Worm (Caenorhabditis elegans) whole organism, young adult: ENCODE results near the gene Y38C1AA.12.

Experiments used
- B0019.2 ChIP-seq: fragments of 200-800 bp; sonication (Bioruptor generic); conservative IDR thresholded peaks from 2 replicates; pipeline ENCODE4 v1.3.6; 2022; ENCODE audit warnings: missing genetic modification reagents, missing genetic modification characterization, missing compliant biosample characterization
- F22D6.2 ChIP-seq: sonication (generic microtip); optimal IDR thresholded peaks from 2 replicates; lab custom pipeline; 2016; ENCODE audit warnings: mild to moderate bottlenecking, missing genetic modification characterization, missing compliant biosample characterization
- F33H1.4 ChIP-seq: fragments of 200-800 bp; sonication (Bioruptor generic); IDR thresholded peaks from 2 replicates; pipeline ENCODE4 v1.3.6; 2022; ENCODE audit warnings: missing genetic modification reagents, missing genetic modification characterization, missing compliant biosample characterization
- F39B2.1 ChIP-seq: fragments of 200-800 bp; sonication (Bioruptor generic); IDR thresholded peaks from 2 replicates; pipeline ENCODE4 v1.3.6; 2022; ENCODE audit warnings: missing genetic modification reagents, missing genetic modification characterization, missing compliant biosample characterization
- F55B11.4 ChIP-seq: sonication (generic microtip); optimal IDR thresholded peaks from 2 replicates; lab custom pipeline; 2016; ENCODE audit warnings: missing compliant biosample characterization, missing genetic modification characterization, borderline replicate concordance; ENCODE audit not compliant: insufficient read depth
- F57C9.4 ChIP-seq: sonication (generic microtip); optimal IDR thresholded peaks from 2 replicates; lab custom pipeline; 2017; ENCODE audit warnings: mild to moderate bottlenecking, missing genetic modification characterization, missing compliant biosample characterization
- K12H6.12 ChIP-seq: fragments of 200-800 bp; sonication (Bioruptor generic); optimal IDR thresholded peaks from 2 replicates; lab custom pipeline; 2018; ENCODE audit warnings: mild to moderate bottlenecking, missing genetic modification characterization, missing compliant biosample characterization
- T26A5.8 ChIP-seq: sonication (generic microtip); optimal IDR thresholded peaks from 2 replicates; lab custom pipeline; 2016; ENCODE audit warnings: missing genetic modification characterization, missing compliant biosample characterization
- Y53G8AR.9 ChIP-seq: fragments of 200-800 bp; sonication (Bioruptor generic); conservative IDR thresholded peaks from 2 replicates; pipeline ENCODE4 v1.3.6; 2022; ENCODE audit warnings: missing genetic modification reagents, missing genetic modification characterization, missing compliant biosample characterization
- ZK185.1 ChIP-seq: sonication (generic microtip); optimal IDR thresholded peaks from 2 replicates; lab custom pipeline; 2016; ENCODE audit warnings: mild to moderate bottlenecking, missing genetic modification characterization, missing compliant biosample characterization; ENCODE audit not compliant: poor library complexity, severe bottlenecking
- aptf-3 ChIP-seq: fragments of 200-800 bp; sonication (Bioruptor generic); IDR thresholded peaks from 2 replicates; pipeline ENCODE4 v1.3.6; 2022; ENCODE audit warnings: missing genetic modification characterization, missing compliant biosample characterization
- atf-7 ChIP-seq: sonication (generic microtip); optimal IDR thresholded peaks from 2 replicates; lab custom pipeline; 2017; ENCODE audit warnings: mild to moderate bottlenecking, missing genetic modification characterization, missing compliant biosample characterization
- attf-3 ChIP-seq: fragments of 200-800 bp; sonication (Bioruptor generic); conservative IDR thresholded peaks from 2 replicates; pipeline ENCODE4 v1.3.6; 2022; ENCODE audit warnings: missing genetic modification reagents, missing genetic modification characterization, missing compliant biosample characterization
- bed-1 ChIP-seq: fragments of 200-800 bp; sonication (Bioruptor generic); IDR thresholded peaks from 2 replicates; pipeline ENCODE4 v1.3.6; 2022; ENCODE audit warnings: missing genetic modification reagents, missing genetic modification characterization, missing compliant biosample characterization
- ccch-3 ChIP-seq: fragments of 200-800 bp; sonication (Bioruptor generic); optimal IDR thresholded peaks from 2 replicates; lab custom pipeline; 2018; ENCODE audit warnings: mild to moderate bottlenecking, missing genetic modification characterization, missing compliant biosample characterization
- cebp-1 ChIP-seq, 2 experiments: fragments of 200-800 bp in 1 of 2; sonication (Bioruptor generic) in 1 of 2; sonication (generic microtip) in 1 of 2; IDR thresholded peaks in 1 of 2; optimal IDR thresholded peaks in 1 of 2; 2 replicates each; pipeline versions ENCODE4 v1.3.6 to Lab custom; 2017 to 2022; ENCODE audit warnings: missing compliant biosample characterization in 2 of 2, missing genetic modification characterization in 2 of 2, mild to moderate bottlenecking in 1 of 2, missing genetic modification reagents in 1 of 2, moderate library complexity in 1 of 2
- ceh-100 ChIP-seq: fragments of 200-800 bp; sonication (Bioruptor generic); IDR thresholded peaks from 2 replicates; pipeline ENCODE4 v1.3.6; 2022; ENCODE audit warnings: missing genetic modification reagents, missing genetic modification characterization, missing compliant biosample characterization
- dox-1 ChIP-seq: fragments of 200-800 bp; sonication (Bioruptor generic); IDR thresholded peaks from 2 replicates; pipeline ENCODE4 v1.3.6; 2022; ENCODE audit warnings: missing genetic modification reagents, missing genetic modification characterization, missing compliant biosample characterization
- fkh-3 ChIP-seq: sonication (generic microtip); optimal IDR thresholded peaks from 2 replicates; lab custom pipeline; 2016; ENCODE audit warnings: mild to moderate bottlenecking, missing genetic modification characterization, missing compliant biosample characterization
- gei-17 ChIP-seq: fragments of 200-800 bp; sonication (Bioruptor generic); optimal IDR thresholded peaks from 2 replicates; lab custom pipeline; 2018; ENCODE audit warnings: mild to moderate bottlenecking, missing genetic modification characterization, missing compliant biosample characterization
- hlh-26 ChIP-seq: fragments of 200-800 bp; sonication (Bioruptor generic); conservative IDR thresholded peaks from 2 replicates; pipeline ENCODE4 v1.3.6; 2022; ENCODE audit warnings: missing genetic modification reagents, missing genetic modification characterization, missing compliant biosample characterization
- hrde-1 ChIP-seq: sonication (generic microtip); optimal IDR thresholded peaks from 2 replicates; lab custom pipeline; 2016; ENCODE audit warnings: missing genetic modification characterization, mild to moderate bottlenecking, missing compliant biosample characterization, moderate library complexity, missing genotype, missing genetic modification reagents, borderline replicate concordance
- hsf-1 ChIP-seq: fragments of 200-800 bp; sonication (Bioruptor generic); IDR thresholded peaks from 2 replicates; pipeline ENCODE4 v1.3.6; 2022; ENCODE audit warnings: missing genetic modification reagents, missing genetic modification characterization, missing compliant biosample characterization
- lag-1 ChIP-seq: fragments of 200-800 bp; sonication (Bioruptor generic); IDR thresholded peaks from 2 replicates; pipeline ENCODE4 v1.3.6; 2022; ENCODE audit warnings: missing genetic modification reagents, missing genetic modification characterization, missing compliant biosample characterization
- lsy-27 ChIP-seq: sonication (generic microtip); optimal IDR thresholded peaks from 2 replicates; lab custom pipeline; 2017; ENCODE audit warnings: missing genetic modification characterization, mild to moderate bottlenecking, missing compliant biosample characterization, antibody characterized with exemption, missing genotype, borderline replicate concordance; ENCODE audit not compliant: insufficient read depth
- madf-10 ChIP-seq: sonication (generic microtip); optimal IDR thresholded peaks from 2 replicates; lab custom pipeline; 2016; ENCODE audit warnings: mild to moderate bottlenecking, missing genetic modification characterization, missing compliant biosample characterization
- madf-6 ChIP-seq: fragments of 200-800 bp; sonication (Bioruptor generic); IDR thresholded peaks from 2 replicates; pipeline ENCODE4 v1.3.6; 2022; ENCODE audit warnings: missing genetic modification reagents, missing genetic modification characterization, missing compliant biosample characterization
- mxl-1 ChIP-seq: sonication (generic microtip); optimal IDR thresholded peaks from 2 replicates; lab custom pipeline; 2016; ENCODE audit warnings: missing genetic modification characterization, missing compliant biosample characterization
- nhr-179 ChIP-seq: sonication (generic microtip); optimal IDR thresholded peaks from 2 replicates; lab custom pipeline; 2016; ENCODE audit warnings: mild to moderate bottlenecking, missing genetic modification characterization, missing compliant biosample characterization
- pha-4 ChIP-seq: fragments of 150-350 bp; sonication (generic microtip); optimal IDR thresholded peaks from 2 replicates; lab custom pipeline; 2014; ENCODE audit warnings: missing biosample characterization, missing genetic modification reagents, missing genetic modification characterization
- repo-1 ChIP-seq: sonication (generic microtip); optimal IDR thresholded peaks from 2 replicates; lab custom pipeline; 2017; ENCODE audit warnings: mild to moderate bottlenecking, missing genetic modification characterization, missing compliant biosample characterization
- rpc-1 ChIP-seq, 2 experiments: fragments of 150-350 bp in 1 of 2; sonication (generic microtip) in 1 of 2; optimal IDR thresholded peaks; 2 replicates each; lab custom pipeline; 2014 to 2018; ENCODE audit warnings: missing biosample characterization in 1 of 2, missing genetic modification characterization in 1 of 2, missing genetic modification reagents in 1 of 2, missing genotype in 1 of 2
- sea-2 ChIP-seq: fragments of 200-800 bp; sonication (Bioruptor generic); IDR thresholded peaks from 2 replicates; pipeline ENCODE4 v1.3.6; 2022; ENCODE audit warnings: missing genetic modification characterization, missing compliant biosample characterization
- snpc-3.4 ChIP-seq: sonication (generic microtip); optimal IDR thresholded peaks from 2 replicates; lab custom pipeline; 2017; ENCODE audit warnings: missing genetic modification characterization, mild to moderate bottlenecking, missing compliant biosample characterization, antibody characterized with exemption, moderate library complexity, missing genotype, missing genetic modification reagents
- tlf-1 ChIP-seq: fragments of 200-800 bp; sonication (Bioruptor generic); optimal IDR thresholded peaks from 2 replicates; lab custom pipeline; 2018; ENCODE audit warnings: mild to moderate bottlenecking, missing genetic modification characterization, missing compliant biosample characterization
- unc-62 ChIP-seq: fragments of 150-350 bp; optimal IDR thresholded peaks from 2 replicates; lab custom pipeline; 2014; ENCODE audit warnings: missing biosample characterization, missing genetic modification reagents, missing genetic modification characterization
- xnd-1 ChIP-seq: sonication (generic microtip); optimal IDR thresholded peaks from 2 replicates; lab custom pipeline; 2016; ENCODE audit warnings: missing genotype, missing genetic modification reagents, missing genetic modification characterization, missing compliant biosample characterization
- zfh-2 ChIP-seq: fragments of 200-800 bp; sonication (Bioruptor generic); conservative IDR thresholded peaks from 2 replicates; pipeline ENCODE4 v1.3.6; 2022; ENCODE audit warnings: missing genetic modification reagents, missing genetic modification characterization, missing compliant biosample characterization
- ztf-26 ChIP-seq: sonication (generic microtip); optimal IDR thresholded peaks from 2 replicates; lab custom pipeline; 2017; ENCODE audit warnings: missing genetic modification characterization, missing compliant biosample characterization
- ztf-28 ChIP-seq: fragments of 200-800 bp; sonication (Bioruptor generic); IDR thresholded peaks from 2 replicates; pipeline ENCODE4 v1.3.6; 2022; ENCODE audit warnings: missing genetic modification reagents, missing genetic modification characterization, missing compliant biosample characterization
- ztf-6 ChIP-seq: fragments of 200-800 bp; sonication (Bioruptor generic); IDR thresholded peaks from 2 replicates; pipeline ENCODE4 v1.3.6; 2022; ENCODE audit warnings: missing genetic modification reagents, missing genetic modification characterization, missing compliant biosample characterization

Y38C1AA.12 gene

ce11 chrIV:143807-144371 is 48.2 kb upstream of the Y38C1AA.12 start (continued):
- TF ChIP-seq ztf-28 (GFP tag; lab: Robert Waterston, UW) (0 out of 2 replicates have a peak, but pooled peaks have one; percentile 50), hsf-1 (GFP tag; lab: Robert Waterston, UW) (no peak), dox-1 (peak; percentile 86), atf-7 (no peak), F33H1.4 (GFP tag; lab: Robert Waterston, UW) (no peak; the same call in 1 of the 2 replicates), madf-10 (tag; lab: Kevin White, UChicago) (peak; percentile 76), Y53G8AR.9 (no peak), bed-1 (no peak)

ce11 chrIV:147819-148218 is 44.2 kb upstream of the Y38C1AA.12 start, which contains the start of gene col-99:
TSS of gene col-99 (minus strand) at chrIV:147919.
- TF ChIP-seq ztf-6 (GFP tag; lab: Robert Waterston, UW) (no peak), sea-2 (GFP tag; lab: Robert Waterston, UW) (no peak), zfh-2 (GFP tag; lab: Robert Waterston, UW) (peak; percentile 48; the same call in 1 of the 2 replicates), lsy-27 (tag; lab: Kevin White, UChicago) (no peak), ZK185.1 (no peak), attf-3 (GFP tag; lab: Robert Waterston, UW) (peak; percentile 46; the same call in 1 of the 2 replicates), unc-62 (GFP tag; lab: Kevin White, UChicago) (no peak), T26A5.8 (tag; lab: Kevin White, UChicago) (no peak), K12H6.12 (no peak), rpc-1 (optimal IDR thresholded peaks at IDR 0.05; lab: Kevin White, UChicago) (no peak), rpc-1 (tag; optimal IDR thresholded peaks at IDR 0.05; lab: Kevin White, UChicago) (no peak), madf-6 (GFP tag; lab: Robert Waterston, UW) (no peak)

DNA sequence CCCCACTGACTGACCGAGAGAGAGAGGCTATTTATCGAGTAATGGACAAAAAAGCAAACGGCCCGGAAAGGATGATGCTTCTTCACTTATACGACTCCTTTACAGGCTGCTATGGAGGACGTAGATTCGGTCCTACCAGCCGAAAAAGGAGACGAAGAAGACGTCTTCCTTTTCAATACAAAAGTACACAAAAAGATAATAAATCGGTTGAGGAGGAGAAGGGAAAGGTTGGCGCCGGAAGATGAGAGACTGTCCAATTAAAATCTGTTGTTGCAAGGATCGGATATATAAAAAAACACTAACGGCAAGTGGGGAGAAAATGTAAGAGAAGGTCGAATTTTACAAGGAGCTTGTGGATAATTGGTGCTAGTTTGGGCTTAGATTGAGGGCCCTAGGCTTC is 43.3 kb upstream of the Y38C1AA.12 start:
- TF ChIP-seq F39B2.1 (GFP tag; lab: Robert Waterston, UW) (no peak), cebp-1 (GFP tag; IDR thresholded peaks at IDR 0.05; lab: Robert Waterston, UW) (no peak), cebp-1 (tag; optimal IDR thresholded peaks at IDR 0.05; lab: Kevin White, UChicago) (no peak), tlf-1 (GFP tag; lab: Kevin White, UChicago) (no peak), fkh-3 (no peak), pha-4 (no peak), aptf-3 (GFP tag; lab: Robert Waterston, UW) (no peak)

- no peak for TF ChIP-seq ztf-26
- no peak for TF ChIP-seq F22D6.2 (tag; lab: Kevin White, UChicago)
- no peak for TF ChIP-seq snpc-3.4 (tag; lab: Kevin White, UChicago)
- TF ChIP-seq nhr-179 (tag; lab: Kevin White, UChicago) = no peak
- no peak for TF ChIP-seq madf-10 (tag; lab: Kevin White, UChicago)
Observed at ce11 chrIV:149794-150193, 42.3 kb upstream of the Y38C1AA.12 start.

- no peak for TF ChIP-seq F57C9.4 (tag; lab: Kevin White, UChicago)
- TF ChIP-seq F55B11.4 = no peak
- TF ChIP-seq ccch-3 (GFP tag; lab: Kevin White, UChicago) = no peak
- no peak for TF ChIP-seq unc-62 (GFP tag; lab: Kevin White, UChicago)
- TF ChIP-seq mxl-1 (tag; lab: Kevin White, UChicago) = no peak
- TF ChIP-seq ztf-6 (GFP tag; lab: Robert Waterston, UW) = no peak
- TF ChIP-seq repo-1 (tag; lab: Kevin White, UChicago) = no peak
- no peak for TF ChIP-seq ceh-100
- TF ChIP-seq lag-1 (GFP tag; lab: Robert Waterston, UW) = no peak
- no peak for TF ChIP-seq gei-17 (GFP tag; lab: Kevin White, UChicago)
- no peak for TF ChIP-seq hrde-1
- no peak for TF ChIP-seq tlf-1 (GFP tag; lab: Kevin White, UChicago)
- TF ChIP-seq B0019.2 (GFP tag; lab: Robert Waterston, UW) = no peak
- no peak for TF ChIP-seq hlh-26 (GFP tag; lab: Robert Waterston, UW)
- no peak for TF ChIP-seq K12H6.12
- no peak for TF ChIP-seq xnd-1 (tag; lab: Kevin White, UChicago)
Observed at ce11 chrIV:157809-158208, 34.2 kb upstream of the Y38C1AA.12 start, which contains the start of gene gegf-1. TSS of gene gegf-1 (minus strand) at chrIV:157909.
